Fruit fly (Drosophila melanogaster) whole organism, embryonic: ENCODE data around the gene aop.

Experiments used
- Atf6 ChIP-seq: fragments of 200-800 bp; sonication (Bioruptor generic); IDR thresholded peaks from 2 replicates; pipeline ENCODE4 v1.3.6; 2022; ENCODE audit warnings: missing biosample characterization, missing genetic modification characterization
- Bgb ChIP-seq: fragments of 200-800 bp; sonication (Bioruptor generic); IDR thresholded peaks from 2 replicates; pipeline ENCODE4 v1.3.6; 2022; ENCODE audit warnings: missing biosample characterization, missing genetic modification characterization; ENCODE audit not compliant: partially characterized antibody
- CG11398 ChIP-seq: fragments of 200-800 bp; sonication (Bioruptor generic); optimal IDR thresholded peaks from 2 replicates; lab custom pipeline; 2016; ENCODE audit warnings: missing biosample characterization, missing genetic modification characterization
- CG12769 ChIP-seq: fragments of 200-800 bp; sonication (Bioruptor generic); optimal IDR thresholded peaks from 2 replicates; lab custom pipeline; 2019; ENCODE audit warnings: missing biosample characterization, mild to moderate bottlenecking, missing genetic modification characterization, moderate library complexity
- CG15514 ChIP-seq: fragments of 200-800 bp; sonication (Bioruptor generic); optimal IDR thresholded peaks from 3 replicates; lab custom pipeline; 2017; ENCODE audit warnings: missing biosample characterization, missing genetic modification characterization, mild to moderate bottlenecking, moderate library complexity, missing genetic modification reagents
- CG2120 ChIP-seq: fragments of 200-800 bp; sonication (Bioruptor generic); optimal IDR thresholded peaks from 3 replicates; lab custom pipeline; 2016; ENCODE audit warnings: missing biosample characterization, missing genetic modification characterization
- CG2678 ChIP-seq: fragments of 200-800 bp; sonication (Bioruptor generic); optimal IDR thresholded peaks from 3 replicates; lab custom pipeline; 2019; ENCODE audit warnings: missing biosample characterization, mild to moderate bottlenecking, missing genetic modification characterization, moderate library complexity
- CG2875 ChIP-seq: fragments of 200-800 bp; sonication (Bioruptor generic); optimal IDR thresholded peaks from 2 replicates; lab custom pipeline; 2017; ENCODE audit warnings: missing biosample characterization, mild to moderate bottlenecking, missing genetic modification characterization, missing genetic modification reagents
- CG43689 ChIP-seq: fragments of 200-800 bp; sonication (Bioruptor generic); IDR thresholded peaks from 2 replicates; pipeline ENCODE4 v1.3.6; 2022; ENCODE audit warnings: missing biosample characterization, missing genetic modification characterization
- CG7786 ChIP-seq: fragments of 200-800 bp; sonication (Bioruptor generic); optimal IDR thresholded peaks from 2 replicates; lab custom pipeline; 2016; ENCODE audit warnings: missing biosample characterization, missing genetic modification characterization
- CG8290 ChIP-seq, 3 experiments: fragments of 200-800 bp; sonication (Bioruptor generic); optimal IDR thresholded peaks; 2 replicates each; lab custom pipeline; 2016 to 2019; ENCODE audit warnings: missing biosample characterization in 3 of 3, missing genetic modification characterization in 3 of 3, mild to moderate bottlenecking in 2 of 3, moderate library complexity in 1 of 3
- CG9215 ChIP-seq: fragments of 200-800 bp; sonication (Bioruptor generic); IDR thresholded peaks from 2 replicates; pipeline ENCODE4 v1.3.6; 2022; ENCODE audit warnings: missing biosample characterization, missing genetic modification characterization
- CrebB ChIP-seq: fragments of 200-800 bp; sonication (Bioruptor generic); optimal IDR thresholded peaks from 3 replicates; lab custom pipeline; 2018; ENCODE audit warnings: missing biosample characterization, mild to moderate bottlenecking, missing genetic modification characterization
- Doc3 ChIP-seq: fragments of 200-800 bp; sonication (Bioruptor generic); IDR thresholded peaks from 3 replicates; pipeline ENCODE4 v1.3.6; 2022; ENCODE audit warnings: missing biosample characterization, missing genetic modification characterization; ENCODE audit not compliant: partially characterized antibody
- Dref ChIP-seq: fragments of 200-800 bp; sonication (Bioruptor generic); IDR thresholded peaks from 2 replicates; pipeline ENCODE4 v1.3.6; 2022; ENCODE audit warnings: missing biosample characterization, missing genetic modification characterization
- Ets97D ChIP-seq: fragments of 200-800 bp; sonication (Bioruptor generic); optimal IDR thresholded peaks from 3 replicates; lab custom pipeline; 2016; ENCODE audit warnings: missing biosample characterization, missing genetic modification characterization
- Hand ChIP-seq: fragments of 200-800 bp; sonication (Bioruptor generic); optimal IDR thresholded peaks from 2 replicates; lab custom pipeline; 2017; ENCODE audit warnings: mild to moderate bottlenecking, missing biosample characterization, missing genetic modification reagents, missing genetic modification characterization
- Hr3 ChIP-seq: fragments of 200-800 bp; sonication (Bioruptor generic); optimal IDR thresholded peaks from 3 replicates; lab custom pipeline; 2016; ENCODE audit warnings: missing biosample characterization, missing genetic modification characterization
- Mad ChIP-seq: fragments of 200-800 bp; sonication (Bioruptor generic); optimal IDR thresholded peaks from 2 replicates; lab custom pipeline; 2016; ENCODE audit warnings: missing biosample characterization, missing genetic modification characterization
- NfI ChIP-seq: fragments of 200-800 bp; sonication (Bioruptor generic); optimal IDR thresholded peaks from 3 replicates; lab custom pipeline; 2018; ENCODE audit warnings: missing biosample characterization, mild to moderate bottlenecking, missing genetic modification characterization, moderate library complexity
- Rfx ChIP-seq: fragments of 200-800 bp; sonication (Bioruptor generic); IDR thresholded peaks from 2 replicates; pipeline ENCODE4 v1.3.6; 2022; ENCODE audit warnings: missing biosample characterization, missing genetic modification characterization
- Sox100B ChIP-seq: fragments of 200-800 bp; sonication (Bioruptor generic); optimal IDR thresholded peaks from 3 replicates; lab custom pipeline; 2018; ENCODE audit warnings: missing biosample characterization, mild to moderate bottlenecking, missing genetic modification characterization
- Spps ChIP-seq: fragments of 200-800 bp; sonication (Bioruptor generic); optimal IDR thresholded peaks from 2 replicates; lab custom pipeline; 2018; ENCODE audit warnings: missing biosample characterization, mild to moderate bottlenecking, missing genetic modification characterization
- amos ChIP-seq: fragments of 200-800 bp; sonication (Bioruptor generic); IDR thresholded peaks from 2 replicates; pipeline ENCODE4 v1.3.6; 2022; ENCODE audit warnings: missing biosample characterization, missing genetic modification characterization; ENCODE audit not compliant: partially characterized antibody
- aop ChIP-seq: fragments of 200-800 bp; sonication (Bioruptor generic); IDR thresholded peaks from 2 replicates; pipeline ENCODE4 v1.3.6; 2022; ENCODE audit warnings: missing biosample characterization, missing genetic modification characterization
- bcd ChIP-seq: fragments of 200-800 bp; sonication (Bioruptor generic); optimal IDR thresholded peaks from 2 replicates; lab custom pipeline; 2017; ENCODE audit warnings: missing biosample characterization, mild to moderate bottlenecking, missing genetic modification characterization
- bsh ChIP-seq, 2 experiments: fragments of 200-800 bp; sonication (Bioruptor generic); optimal IDR thresholded peaks; 2 replicates each; lab custom pipeline; 2017 to 2018; ENCODE audit warnings: mild to moderate bottlenecking in 2 of 2, missing biosample characterization in 2 of 2, missing genetic modification characterization in 2 of 2, moderate library complexity in 1 of 2
- cad ChIP-seq: fragments of >200 bp; optimal IDR thresholded peaks from 2 replicates; lab custom pipeline; 2017; ENCODE audit warnings: missing biosample characterization, missing genetic modification characterization
- chinmo ChIP-seq: fragments of 200-800 bp; sonication (Bioruptor generic); IDR thresholded peaks from 4 replicates; pipeline ENCODE4 v1.3.6; 2022; ENCODE audit warnings: missing biosample characterization, missing genetic modification characterization; ENCODE audit not compliant: partially characterized antibody
- ci ChIP-seq: fragments of 200-800 bp; sonication (Bioruptor generic); IDR thresholded peaks from 3 replicates; pipeline ENCODE4 v1.3.6; 2022; ENCODE audit warnings: missing biosample characterization, missing genetic modification characterization
- cwo ChIP-seq: fragments of 200-800 bp; sonication (Bioruptor generic); optimal IDR thresholded peaks from 3 replicates; lab custom pipeline; 2017; ENCODE audit warnings: missing biosample characterization, missing genetic modification characterization, mild to moderate bottlenecking, moderate library complexity, missing genetic modification reagents
- dm ChIP-seq: fragments of 200-800 bp; sonication (Bioruptor generic); optimal IDR thresholded peaks from 3 replicates; lab custom pipeline; 2016; ENCODE audit warnings: missing biosample characterization, missing genetic modification characterization
- dmrt99B ChIP-seq: fragments of 200-800 bp; sonication (Bioruptor generic); optimal IDR thresholded peaks from 2 replicates; lab custom pipeline; 2018; ENCODE audit warnings: missing biosample characterization, mild to moderate bottlenecking, missing genetic modification characterization, moderate library complexity
- ems ChIP-seq: fragments of 200-800 bp; sonication (Bioruptor generic); optimal IDR thresholded peaks from 3 replicates; lab custom pipeline; 2016; ENCODE audit warnings: missing biosample characterization, missing genetic modification characterization
- fru ChIP-seq: fragments of >200 bp; optimal IDR thresholded peaks from 2 replicates; lab custom pipeline; 2017
- fu2 ChIP-seq: fragments of 200-800 bp; sonication (Bioruptor generic); optimal IDR thresholded peaks from 2 replicates; lab custom pipeline; 2016; ENCODE audit warnings: missing biosample characterization, missing genetic modification characterization
- h ChIP-seq: fragments of >200 bp; optimal IDR thresholded peaks from 2 replicates; lab custom pipeline; 2017
- ham ChIP-seq: fragments of 200-800 bp; sonication (Bioruptor generic); IDR thresholded peaks from 2 replicates; pipeline ENCODE4 v1.3.6; 2022; ENCODE audit warnings: missing biosample characterization, missing genetic modification characterization
- hkb ChIP-seq, 2 experiments: fragments of 200-800 bp in 1 of 2; fragments of >200 bp in 1 of 2; sonication (Bioruptor generic) in 1 of 2; IDR thresholded peaks in 1 of 2; optimal IDR thresholded peaks in 1 of 2; 2 replicates each; pipeline versions ENCODE4 v1.3.6 to Lab custom; 2017 to 2022; ENCODE audit warnings: missing biosample characterization in 1 of 2, missing genetic modification characterization in 1 of 2
- lbe ChIP-seq: fragments of 200-800 bp; sonication (Bioruptor generic); optimal IDR thresholded peaks from 2 replicates; lab custom pipeline; 2016; ENCODE audit warnings: missing biosample characterization, mild to moderate bottlenecking, missing genetic modification characterization
- nmo ChIP-seq: fragments of 200-800 bp; sonication (Bioruptor generic); optimal IDR thresholded peaks from 2 replicates; lab custom pipeline; 2018; ENCODE audit warnings: missing biosample characterization, mild to moderate bottlenecking, missing genetic modification characterization, moderate library complexity
- peb ChIP-seq: fragments of 200-800 bp; sonication (Bioruptor generic); IDR thresholded peaks from 2 replicates; pipeline ENCODE4 v1.3.6; 2022; ENCODE audit warnings: missing biosample characterization, missing genetic modification characterization
- pho ChIP-seq: fragments of 200-800 bp; sonication (Bioruptor generic); optimal IDR thresholded peaks from 2 replicates; lab custom pipeline; 2016; ENCODE audit warnings: missing biosample characterization, missing genetic modification characterization
- sens-2 ChIP-seq: fragments of 200-800 bp; sonication (Bioruptor generic); IDR thresholded peaks from 2 replicates; pipeline ENCODE4 v1.3.6; 2022; ENCODE audit warnings: missing biosample characterization, missing genetic modification characterization
- slbo ChIP-seq: fragments of 200-800 bp; sonication (Bioruptor generic); IDR thresholded peaks from 2 replicates; pipeline ENCODE4 v1.3.6; 2022; ENCODE audit warnings: missing biosample characterization, missing genetic modification characterization
- slou ChIP-seq: fragments of 200-800 bp; sonication (Bioruptor generic); optimal IDR thresholded peaks from 3 replicates; lab custom pipeline; 2016; ENCODE audit warnings: missing biosample characterization, missing genetic modification characterization
- sna ChIP-seq: fragments of 200-800 bp; sonication (Bioruptor generic); IDR thresholded peaks from 2 replicates; pipeline ENCODE4 v1.3.6; 2022; ENCODE audit warnings: missing biosample characterization, missing genetic modification characterization; ENCODE audit not compliant: partially characterized antibody
- stwl ChIP-seq: fragments of 200-800 bp; sonication (Bioruptor generic); optimal IDR thresholded peaks from 3 replicates; lab custom pipeline; 2018; ENCODE audit warnings: missing biosample characterization, mild to moderate bottlenecking, missing genetic modification characterization, moderate library complexity
- tgo ChIP-seq: fragments of 200-800 bp; sonication (Bioruptor generic); IDR thresholded peaks from 3 replicates; pipeline ENCODE4 v1.3.6; 2022; ENCODE audit warnings: missing biosample characterization, missing genetic modification characterization
- wor ChIP-seq: fragments of 200-800 bp; sonication (Bioruptor generic); IDR thresholded peaks from 2 replicates; pipeline ENCODE4 v1.3.6; 2022; ENCODE audit warnings: missing biosample characterization, missing genetic modification characterization

The aop gene

dm6 chr2L:2147208-2147607 lies 31.3 kb downstream of the aop start, which contains the start of the genes CG11723 and Tbcd (continued):
- TF ChIP-seq CG2120 (peak; percentile 92), CG11398 (GFP tag; lab: Kevin White, UChicago) (peak; percentile 75), CG12769 (no peak), Hand (GFP tag; lab: Kevin White, UChicago) (peak; percentile 44), dmrt99B (tag; lab: Kevin White, UChicago) (no peak), cad (GFP tag; lab: Kevin White, UChicago) (no peak), tgo (GFP tag; lab: Robert Waterston, UW) (peak; percentile 95), ems (GFP tag; lab: Kevin White, UChicago) (peak; percentile 80), dm (GFP tag; lab: Kevin White, UChicago) (peak; percentile 72), Hr3 (GFP tag; lab: Kevin White, UChicago) (peak; percentile 75), chinmo (GFP tag; lab: Robert Waterston, UW) (no peak), hkb (optimal IDR thresholded peaks at IDR 0.05; lab: Kevin White, UChicago) (no peak), hkb (GFP tag; IDR thresholded peaks at IDR 0.05; lab: Robert Waterston, UW) (peak; percentile 95), Mad (GFP tag; lab: Kevin White, UChicago) (peak; percentile 72), aop (GFP tag; lab: Robert Waterston, UW) (peak; percentile 85), slbo (peak; percentile 93), CG8290 (GFP tag; optimal IDR thresholded peaks at IDR 0.05; lab: Kevin White, UChicago) (peak; percentile 72), CG8290 (tag; optimal IDR thresholded peaks at IDR 0.05; lab: Kevin White, UChicago) (peak in 1 of 2 experiments; percentile 75), slou (peak; percentile 48), amos (GFP tag; lab: Robert Waterston, UW) (0 out of 2 replicates have a peak, but pooled peaks have one; percentile 15), Bgb (GFP tag; lab: Robert Waterston, UW) (no peak; the same call in none of the 2 replicates), Dref (GFP tag; lab: Robert Waterston, UW) (0 out of 2 replicates have a peak, but pooled peaks have one; percentile 22), Rfx (GFP tag; lab: Robert Waterston, UW) (peak; percentile 95), pho (GFP tag; lab: Kevin White, UChicago) (peak; percentile 87), Spps (tag; lab: Kevin White, UChicago) (peak; percentile 73), CG7786 (GFP tag; lab: Kevin White, UChicago) (peak; percentile 89), Sox100B (no peak), CG2875 (GFP tag; lab: Kevin White, UChicago) (peak; percentile 69), bcd (GFP tag; lab: Kevin White, UChicago) (peak; percentile 86), h (lab: Kevin White, UChicago) (no peak), ham (GFP tag; lab: Robert Waterston, UW) (peak; percentile 63; the same call in 1 of the 2 replicates), lbe (no peak), sna (GFP tag; lab: Robert Waterston, UW) (peak; percentile 50; the same call in 1 of the 2 replicates), CG43689 (GFP tag; lab: Robert Waterston, UW) (peak; percentile 79), fu2 (GFP tag; lab: Kevin White, UChicago) (peak; percentile 82), fru (lab: Kevin White, UChicago) (no peak), bsh (GFP tag; optimal IDR thresholded peaks at IDR 0.05; lab: Kevin White, UChicago) (peak; percentile 48 to 88), peb (peak; percentile 90), Ets97D (GFP tag; lab: Kevin White, UChicago) (peak; percentile 75), nmo (GFP tag; lab: Kevin White, UChicago) (peak; percentile 92), ci (GFP tag; lab: Robert Waterston, UW) (peak; percentile 96), Doc3 (peak; percentile 29; the same call in 1 of the 3 replicates), wor (GFP tag; lab: Robert Waterston, UW) (peak; percentile 84), CG9215 (peak; percentile 90), sens-2 (GFP tag; lab: Robert Waterston, UW) (peak; percentile 91), NfI (GFP tag; lab: Kevin White, UChicago) (peak; percentile 87), CG15514 (GFP tag; lab: Kevin White, UChicago) (peak; percentile 87), CrebB (tag; lab: Kevin White, UChicago) (peak; percentile 86), cwo (GFP tag; lab: Kevin White, UChicago) (no peak), Atf6 (GFP tag; lab: Robert Waterston, UW) (peak; percentile 94), stwl (peak; percentile 98), CG2678 (tag; lab: Kevin White, UChicago) (no peak)
